Fruit fly (Drosophila melanogaster) whole organism, embryonic: ENCODE results near the gene Tmc.

Experiments
- Doc3 ChIP-seq: fragments of 200-800 bp; sonication (Bioruptor generic); IDR thresholded peaks from 3 replicates; pipeline ENCODE4 v1.3.6; 2022; ENCODE audit warnings: missing biosample characterization, missing genetic modification characterization; ENCODE audit not compliant: partially characterized antibody
- otp ChIP-seq: fragments of 200-800 bp; sonication (Bioruptor generic); IDR thresholded peaks from 3 replicates; pipeline ENCODE4, ENCODE4 v1.3.6; 2022; ENCODE audit warnings: missing biosample characterization, missing genetic modification characterization
- unpg ChIP-seq: fragments of 200-800 bp; sonication (Bioruptor generic); optimal IDR thresholded peaks from 3 replicates; lab custom pipeline; 2018; ENCODE audit warnings: missing biosample characterization, mild to moderate bottlenecking, missing genetic modification characterization, moderate library complexity

- TF ChIP-seq unpg (GFP tag; lab: Kevin White, UChicago) (no peak), Doc3 (GFP tag; lab: Robert Waterston, UW) (no peak), otp (GFP tag; lab: Robert Waterston, UW) (no peak)
Measured at dm6 chr3L:9569194-9569593, 28.4 kb upstream of the Tmc start.
